Worm (Caenorhabditis elegans): ENCODE data around the gene rpl-18.

DNA sequence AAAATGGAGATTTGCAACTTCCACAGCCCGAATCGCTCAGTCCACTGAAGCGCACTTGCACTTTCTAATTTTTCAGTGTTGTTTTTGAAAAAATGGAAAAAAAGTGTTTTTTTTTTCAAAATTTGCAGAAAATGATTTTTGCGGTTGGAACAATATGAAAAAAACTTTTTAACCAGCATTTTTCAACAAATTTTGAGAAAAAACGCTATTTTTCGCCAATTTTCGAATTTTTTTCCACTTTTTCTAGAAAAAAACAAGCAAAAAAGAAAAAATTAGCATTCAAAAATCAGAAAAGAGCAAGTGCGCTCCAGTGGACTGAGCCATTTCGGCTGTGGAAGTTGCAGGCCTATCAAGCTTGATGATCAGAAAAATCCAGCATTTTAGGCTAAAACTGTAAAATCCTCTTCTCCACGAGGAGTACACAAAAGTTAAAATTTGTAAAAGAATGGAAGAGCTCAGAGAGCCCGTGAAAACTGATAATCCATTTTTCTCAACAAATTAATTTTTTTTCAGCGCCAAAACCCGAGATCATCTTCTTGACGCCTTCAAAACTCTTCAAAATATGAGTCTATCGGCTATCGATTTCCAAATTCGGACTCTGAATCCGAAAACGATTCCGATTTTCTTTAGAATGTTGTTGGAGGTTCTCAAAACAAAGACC lies 17.7 kb downstream of the rpl-18 start:
- TF ChIP-seq T22C8.4 (GFP tag; IDR thresholded peaks at IDR 0.05) = no peak
- TF ChIP-seq ztf-29 (GFP tag; IDR thresholded peaks at IDR 0.05) = no peak
- no peak for TF ChIP-seq flt-1 (GFP tag; IDR thresholded peaks at IDR 0.05)
- no peak for TF ChIP-seq ztf-23 (GFP tag; IDR thresholded peaks at IDR 0.05)
